Fruit fly (Drosophila melanogaster): ENCODE results near the gene Rpp14b.
A peak's percentile ranks its signal among the peaks of the same experiment; 100 is the strongest.

dm6 chr3R:30056592-30057135 lies 907 bp downstream of the Rpp14b start, which contains the start of the genes CG7950 and Rpp14a:
- peak; percentile 76 for TF ChIP-seq CG10669 (GFP tag; optimal IDR thresholded peaks at IDR 0.05)
- TF ChIP-seq Hr38 (GFP tag; optimal IDR thresholded peaks at IDR 0.05): peak; percentile 72
- TF ChIP-seq fd85E (GFP tag; optimal IDR thresholded peaks at IDR 0.05): no peak
- peak; percentile 93 for TF ChIP-seq eg (GFP tag; IDR thresholded peaks at IDR 0.05)
- peak; percentile 90 for TF ChIP-seq Hr39 (GFP tag; optimal IDR thresholded peaks at IDR 0.05)
- TF ChIP-seq CG7368 (GFP tag; optimal IDR thresholded peaks at IDR 0.05): peak; percentile 67
- TF ChIP-seq achi (GFP tag; optimal IDR thresholded peaks at IDR 0.05): peak; percentile 86
- TF ChIP-seq Met (GFP tag; optimal IDR thresholded peaks at IDR 0.05): peak; percentile 83
- TF ChIP-seq salr (GFP tag; optimal IDR thresholded peaks at IDR 0.05): peak; percentile 66 to 71
- TF ChIP-seq CG8319 (GFP tag; optimal IDR thresholded peaks at IDR 0.05): peak; percentile 60
- peak; percentile 76 for TF ChIP-seq Gug (GFP tag; IDR thresholded peaks at IDR 0.05)
- TF ChIP-seq Ets96B (tag; optimal IDR thresholded peaks at IDR 0.05): peak; percentile 79
- TF ChIP-seq OdsH (GFP tag; optimal IDR thresholded peaks at IDR 0.05): peak; percentile 89

Measured in whole organism, prepupa.